Worm (Caenorhabditis elegans) whole organism, early embryonic: ENCODE measurements around the gene nhr-119.

Experiments
- aly-1 ChIP-seq: sonication (generic microtip); optimal IDR thresholded peaks from 2 replicates; lab custom pipeline; 2016; ENCODE audit warnings: missing genetic modification characterization, missing compliant biosample characterization
- ceh-13 ChIP-seq: fragments of 200-800 bp; sonication (Bioruptor generic); optimal IDR thresholded peaks from 2 replicates; lab custom pipeline; 2018; ENCODE audit warnings: mild to moderate bottlenecking, missing genetic modification characterization, missing compliant biosample characterization
- ceh-36 ChIP-seq: sonication (generic microtip); optimal IDR thresholded peaks from 2 replicates; lab custom pipeline; 2016; ENCODE audit warnings: missing genetic modification characterization, inconsistent platforms, missing compliant biosample characterization
- flt-1 ChIP-seq: fragments of 200-800 bp; sonication (Bioruptor generic); IDR thresholded peaks from 2 replicates; pipeline ENCODE4 v1.3.6; 2022; ENCODE audit warnings: missing genetic modification characterization, missing compliant biosample characterization
- hmbx-1 ChIP-seq: sonication (generic microtip); optimal IDR thresholded peaks from 2 replicates; lab custom pipeline; 2016; ENCODE audit warnings: mild to moderate bottlenecking, missing genetic modification characterization, missing compliant biosample characterization
- sea-1 ChIP-seq: fragments of 200-800 bp; sonication (Bioruptor generic); conservative IDR thresholded peaks from 2 replicates; pipeline ENCODE4 v1.3.6; 2022; ENCODE audit warnings: missing genetic modification characterization, missing compliant biosample characterization

DNA sequence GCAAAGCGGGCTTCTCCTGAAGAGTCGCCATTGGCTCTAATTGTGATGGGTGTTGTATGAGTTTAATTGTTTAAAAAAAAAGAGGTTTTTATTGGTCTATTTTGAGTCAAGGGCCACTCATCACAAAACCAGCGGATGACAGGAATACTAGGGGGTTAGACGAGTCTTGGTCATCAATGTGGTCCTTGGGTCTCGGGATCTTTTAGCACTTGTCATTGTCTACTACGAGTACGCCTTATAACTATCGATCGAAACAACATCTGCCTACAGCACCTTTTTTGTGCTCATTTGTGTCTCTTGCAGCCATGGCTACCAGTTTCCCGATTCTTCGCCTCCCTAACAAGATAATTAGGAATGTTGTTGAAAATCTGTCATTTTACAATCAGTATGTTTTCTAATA lies 35.7 kb downstream of the nhr-119 start, which contains the start of gene fbxb-108:
- TF ChIP-seq ceh-13 (no peak), hmbx-1 (no peak), flt-1 (no peak), sea-1 (GFP tag; lab: Robert Waterston, UW) (no peak), ceh-36 (tag; lab: Kevin White, UChicago) (no peak), aly-1 (tag; lab: Kevin White, UChicago) (no peak)
